ENCODE assay signal across 2 worm cellular contexts in the genomic region with DNA sequence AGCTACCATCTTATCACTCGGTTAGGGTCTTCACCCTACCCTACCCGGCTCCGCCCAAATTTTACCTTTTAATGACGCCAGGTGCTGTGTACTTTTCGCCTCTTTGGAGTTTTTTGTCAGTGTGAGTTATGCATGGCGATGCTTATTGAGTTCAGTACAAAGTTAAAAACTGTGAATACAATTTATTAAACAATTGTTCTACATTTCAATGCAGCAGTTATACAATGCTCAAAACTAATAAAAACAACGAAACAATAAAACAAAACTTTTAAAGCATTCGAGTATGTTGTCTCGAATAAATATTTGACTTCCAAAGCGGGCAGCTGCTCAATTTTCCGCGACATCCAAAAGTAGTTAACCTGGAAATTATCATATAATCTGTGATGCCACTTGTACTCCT.
TF ChIP-seq lines count a peak whose summit lies in the region.

Gene ctsa-2, minus strand, starts transcription at position 101 of the 400 bp plus-strand sequence.

TF ChIP-seq in whole organism, L2 larva, 48 proteins besides CTCF, POLR2A, EP300 and RAD21:
- TF ChIP-seq sma-3 (GFP tag; optimal IDR thresholded peaks at IDR 0.05; lab: Kevin White, UChicago) (no peak), fos-1 (tag; optimal IDR thresholded peaks at IDR 0.05; lab: Kevin White, UChicago) (peak; percentile 7), ceh-16 (tag; optimal IDR thresholded peaks at IDR 0.05; lab: Kevin White, UChicago) (no peak), R02D3.7 (tag; optimal IDR thresholded peaks at IDR 0.05; lab: Kevin White, UChicago) (no peak), crh-2 (tag; optimal IDR thresholded peaks at IDR 0.05; lab: Kevin White, UChicago) (no peak)

TF ChIP-seq in whole organism, L3 larva, 47 proteins besides CTCF, POLR2A, EP300 and RAD21:
- TF ChIP-seq ceh-82 (tag; optimal IDR thresholded peaks at IDR 0.05; lab: Kevin White, UChicago) = no peak
- TF ChIP-seq mml-1 (tag; optimal IDR thresholded peaks at IDR 0.05; lab: Kevin White, UChicago) = no peak
- peak; percentile 4 for TF ChIP-seq elt-2 (tag; optimal IDR thresholded peaks at IDR 0.05; lab: Kevin White, UChicago)

Comparison
In these comparisons a context has a peak if more than half of its experiments do, and no peak if none do; other contexts are left out.
1. Of the 25 proteins assayed by ChIP-seq in both whole organism, L2 larva and whole organism, L3 larva: peak only in whole organism, L2 larva: fos-1; only in whole organism, L3 larva: none; in both: none; in neither: 24.